Worm (Caenorhabditis elegans) whole organism, L2 larva: ENCODE results near the gene F36G9.15.

Experiments used
- ZK546.5 ChIP-seq: sonication (generic microtip); optimal IDR thresholded peaks from 2 replicates; lab custom pipeline; 2017; ENCODE audit warnings: missing biosample characterization, missing genetic modification characterization
- nhr-77 ChIP-seq: fragments of 150-350 bp; optimal IDR thresholded peaks from 2 replicates; lab custom pipeline; 2014; ENCODE audit warnings: missing biosample characterization, missing genetic modification characterization

ce11 chrV:16033491-16033890 lies 45.5 kb upstream of the F36G9.15 start:
- TF ChIP-seq ZK546.5 (tag; lab: Kevin White, UChicago) (no peak), nhr-77 (tag; lab: Kevin White, UChicago) (no peak)
